Worm (Caenorhabditis elegans): Measurements from ENCODE around the gene F54H5.14.

DNA sequence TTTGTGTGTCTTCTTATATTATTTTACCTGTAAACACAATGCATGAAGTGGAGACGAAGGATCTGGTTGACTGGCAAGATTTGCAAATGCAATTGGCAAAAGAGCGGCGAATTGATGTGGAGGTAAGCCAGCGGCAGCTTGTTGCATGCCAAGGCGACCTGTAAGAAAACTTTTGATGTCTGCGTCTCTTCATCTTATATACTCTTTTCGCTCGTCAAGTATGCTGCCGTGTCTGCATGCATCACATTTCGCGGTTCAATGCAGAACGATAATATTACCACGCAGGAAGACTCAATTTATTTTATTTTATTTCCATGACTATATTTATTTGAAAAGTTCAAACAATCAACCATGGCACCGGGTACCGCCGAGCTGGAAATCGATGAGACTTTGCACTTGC lies 24.2 kb downstream of the F54H5.14 start, which contains the start of gene vps-33.2:
- TF ChIP-seq unc-39 (tag; optimal IDR thresholded peaks at IDR 0.05) (no peak), nhr-237 (tag; optimal IDR thresholded peaks at IDR 0.05) (no peak), ceh-39 (tag; optimal IDR thresholded peaks at IDR 0.05) (peak; percentile 19), sptf-1 (tag; optimal IDR thresholded peaks at IDR 0.05) (no peak), ztf-11 (tag; optimal IDR thresholded peaks at IDR 0.05) (no peak), lin-32 (GFP tag; optimal IDR thresholded peaks at IDR 0.05) (no peak), mab-5 (tag; optimal IDR thresholded peaks at IDR 0.05) (no peak)

Data from whole organism, mixed stage, embryonic.